Fruit fly (Drosophila melanogaster): Measurements from ENCODE around the gene Serinc.

- TF ChIP-seq CG5204 (GFP tag; optimal IDR thresholded peaks at IDR 0.05) (no peak), Hr96 (GFP tag; optimal IDR thresholded peaks at IDR 0.05) (no peak), Clk (GFP tag; optimal IDR thresholded peaks at IDR 0.05) (no peak), toe (GFP tag; optimal IDR thresholded peaks at IDR 0.05) (no peak), CG33017 (tag; optimal IDR thresholded peaks at IDR 0.05) (no peak), ovo (GFP tag; optimal IDR thresholded peaks at IDR 0.05) (no peak), Mnt (GFP tag; optimal IDR thresholded peaks at IDR 0.05) (no peak), cic (GFP tag; optimal IDR thresholded peaks at IDR 0.05) (no peak), CG7045 (GFP tag; optimal IDR thresholded peaks at IDR 0.05) (no peak), CG11617 (GFP tag; optimal IDR thresholded peaks at IDR 0.05) (no peak), CG12768 (GFP tag; optimal IDR thresholded peaks at IDR 0.05) (no peak)
These were observed 12.3 kb upstream of the Serinc start, which contains the start of gene CG44836 for dm6 chr3L:16400175-16400574.
